Worm (Caenorhabditis elegans) whole organism, L3 larva: ENCODE measurements around the gene R74.8.

Experiments
- aly-2 ChIP-seq: fragments of 150-350 bp; optimal IDR thresholded peaks from 2 replicates; lab custom pipeline; 2014; ENCODE audit warnings: missing biosample characterization, missing genetic modification characterization
- ama-1 ChIP-seq: fragments of 150-350 bp; optimal IDR thresholded peaks from 2 replicates; lab custom pipeline; 2018
- ceh-82 ChIP-seq: fragments of 150-350 bp; optimal IDR thresholded peaks from 2 replicates; lab custom pipeline; 2014; ENCODE audit warnings: missing biosample characterization, missing genetic modification characterization
- fkh-2 ChIP-seq: fragments of 150-350 bp; optimal IDR thresholded peaks from 2 replicates; lab custom pipeline; 2014; ENCODE audit warnings: missing biosample characterization, missing genetic modification reagents, missing genetic modification characterization
- fos-1 ChIP-seq: fragments of 150-350 bp; optimal IDR thresholded peaks from 2 replicates; lab custom pipeline; 2014; ENCODE audit warnings: missing biosample characterization, missing genetic modification characterization
- lin-39 ChIP-seq: fragments of 150-350 bp; optimal IDR thresholded peaks from 2 replicates; lab custom pipeline; 2018; ENCODE audit warnings: missing biosample characterization, missing genetic modification reagents, missing genetic modification characterization
- nhr-11 ChIP-seq: fragments of 150-350 bp; optimal IDR thresholded peaks from 2 replicates; lab custom pipeline; 2014; ENCODE audit warnings: missing biosample characterization, missing genetic modification characterization
- nhr-23 ChIP-seq: fragments of 150-350 bp; optimal IDR thresholded peaks from 2 replicates; lab custom pipeline; 2014; ENCODE audit warnings: missing biosample characterization, missing genetic modification reagents, missing genetic modification characterization
- nhr-77 ChIP-seq: fragments of 150-350 bp; optimal IDR thresholded peaks from 2 replicates; lab custom pipeline; 2014; ENCODE audit warnings: missing biosample characterization, missing genetic modification characterization
- pqm-1 ChIP-seq: fragments of 150-350 bp; optimal IDR thresholded peaks from 2 replicates; lab custom pipeline; 2017; ENCODE audit warnings: missing biosample characterization, missing genetic modification characterization, inconsistent platforms
- skn-1 ChIP-seq: fragments of 150-350 bp; optimal IDR thresholded peaks from 2 replicates; lab custom pipeline; 2014; ENCODE audit warnings: missing biosample characterization, missing genetic modification characterization
- tbx-2 ChIP-seq: sonication (generic microtip); optimal IDR thresholded peaks from 2 replicates; lab custom pipeline; 2016; ENCODE audit warnings: mild to moderate bottlenecking, missing genetic modification characterization, missing compliant biosample characterization
- unc-62 ChIP-seq: fragments of 150-350 bp; sonication (generic microtip); optimal IDR thresholded peaks from 4 replicates; lab custom pipeline; 2014; ENCODE audit warnings: missing biosample characterization, missing genetic modification reagents, missing genetic modification characterization
- ztf-4 ChIP-seq: fragments of 150-350 bp; optimal IDR thresholded peaks from 2 replicates; lab custom pipeline; 2014; ENCODE audit warnings: missing biosample characterization, missing genetic modification characterization

DNA sequence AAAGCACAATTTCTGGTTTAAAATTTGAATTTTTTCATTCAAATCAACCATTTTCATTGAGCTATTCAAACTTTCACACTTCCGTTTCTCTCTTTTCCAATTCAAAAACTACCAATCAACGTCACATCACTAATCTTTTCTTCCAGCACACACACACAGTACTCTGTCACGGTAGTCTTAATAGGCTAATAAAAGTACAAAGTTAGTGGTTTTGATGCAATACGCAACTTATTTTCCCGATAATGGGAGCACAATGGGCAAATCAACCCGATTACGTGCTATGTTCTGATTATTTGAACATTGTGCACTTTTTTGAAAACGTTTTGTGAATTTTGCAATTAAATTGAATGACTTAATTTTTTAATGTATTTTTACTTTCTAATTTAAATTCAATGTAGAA lies 21.3 kb downstream of the R74.8 start:
- TF ChIP-seq nhr-23 (tag; lab: Kevin White, UChicago) = no peak
- TF ChIP-seq ztf-4 = no peak
- no peak for TF ChIP-seq ama-1
- no peak for TF ChIP-seq nhr-77 (tag; lab: Kevin White, UChicago)
- TF ChIP-seq tbx-2 (tag; lab: Kevin White, UChicago) = no peak
- no peak for TF ChIP-seq fos-1
- peak; percentile 56 for TF ChIP-seq pqm-1 (tag; lab: Kevin White, UChicago)
- TF ChIP-seq lin-39 (tag; lab: Kevin White, UChicago) = no peak
- no peak for TF ChIP-seq skn-1
- no peak for TF ChIP-seq unc-62 (GFP tag; lab: Kevin White, UChicago)
- no peak for TF ChIP-seq fkh-2 (tag; lab: Kevin White, UChicago)
- TF ChIP-seq aly-2 = no peak
- no peak for TF ChIP-seq nhr-11 (tag; lab: Kevin White, UChicago)
- TF ChIP-seq ceh-82 (tag; lab: Kevin White, UChicago) = no peak
